Worm (Caenorhabditis elegans): ENCODE measurements around the gene C06A1.3.

DNA sequence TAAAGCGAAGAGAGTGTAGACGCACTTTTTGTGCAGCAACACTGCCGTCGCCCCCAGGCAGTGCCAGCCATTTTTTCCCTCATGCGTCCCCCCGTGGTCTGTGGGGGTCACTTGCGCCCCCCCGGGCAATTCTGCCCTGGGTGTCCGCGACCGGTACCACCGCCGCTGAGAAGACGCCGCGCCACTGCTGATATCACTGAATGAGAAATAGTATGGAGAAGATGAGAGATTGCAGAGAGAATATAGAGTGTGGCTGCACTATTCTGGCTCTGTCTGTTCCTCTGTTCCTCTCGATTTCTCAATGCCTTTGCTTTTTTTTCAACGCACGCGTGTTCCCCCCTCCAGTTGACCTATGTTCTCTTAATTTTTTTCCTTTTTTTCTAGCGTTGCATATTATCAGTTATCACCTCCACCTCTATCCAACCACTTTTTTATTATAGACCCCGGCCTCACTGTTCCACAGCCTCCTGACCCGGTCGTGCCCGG is 44.4 kb upstream of the C06A1.3 start, which contains the start of gene mab-10:
- TF ChIP-seq ceh-24 (tag; optimal IDR thresholded peaks at IDR 0.05): no peak
- no peak for TF ChIP-seq K09A11.1 (tag; optimal IDR thresholded peaks at IDR 0.05; ENCODE audit: insufficient read depth)
- no peak for TF ChIP-seq ceh-31 (tag; optimal IDR thresholded peaks at IDR 0.05)
- TF ChIP-seq zip-5 (tag; optimal IDR thresholded peaks at IDR 0.05): no peak
- no peak for TF ChIP-seq unc-86 (tag; optimal IDR thresholded peaks at IDR 0.05)

All from whole organism, late embryonic.